Worm (Caenorhabditis elegans) whole organism, L1 larva: ENCODE data around the gene twnk-1.
A peak's percentile ranks its signal among the peaks of the same experiment; 100 is the strongest.

Experiments
- C04F5.9 ChIP-seq: sonication (generic microtip); optimal IDR thresholded peaks from 2 replicates; lab custom pipeline; 2016; ENCODE audit warnings: missing genetic modification characterization, missing compliant biosample characterization
- C16A3.4 ChIP-seq: fragments of 150-350 bp; optimal IDR thresholded peaks from 2 replicates; lab custom pipeline; 2014; ENCODE audit warnings: missing biosample characterization, missing genetic modification characterization
- C34B4.2 ChIP-seq: sonication (generic microtip); optimal IDR thresholded peaks from 2 replicates; lab custom pipeline; 2017; ENCODE audit warnings: mild to moderate bottlenecking, missing genetic modification characterization, missing compliant biosample characterization
- Y116A8C.19 ChIP-seq: sonication (generic microtip); optimal IDR thresholded peaks from 2 replicates; lab custom pipeline; 2016; ENCODE audit warnings: missing compliant biosample characterization, missing genetic modification characterization, borderline replicate concordance
- aha-1 ChIP-seq: fragments of 150-350 bp; optimal IDR thresholded peaks from 2 replicates; lab custom pipeline; 2014; ENCODE audit warnings: missing biosample characterization, missing genetic modification characterization
- ama-1 ChIP-seq: fragments of 150-350 bp; optimal IDR thresholded peaks from 2 replicates; lab custom pipeline; 2014
- blmp-1 ChIP-seq: fragments of 150-350 bp; optimal IDR thresholded peaks from 2 replicates; lab custom pipeline; 2014; ENCODE audit warnings: missing biosample characterization, missing genetic modification characterization
- ceh-63 ChIP-seq: fragments of 200-800 bp; sonication (Bioruptor generic); optimal IDR thresholded peaks from 2 replicates; lab custom pipeline; 2018; ENCODE audit warnings: mild to moderate bottlenecking, missing genetic modification characterization, missing compliant biosample characterization
- ceh-82 ChIP-seq, 3 experiments: fragments of 150-350 bp in 1 of 3; sonication (generic microtip) in 2 of 3; optimal IDR thresholded peaks; 2 replicates each; lab custom pipeline; 2014 to 2017; ENCODE audit warnings: missing biosample characterization in 3 of 3, missing genetic modification characterization in 3 of 3
- ceh-88 ChIP-seq: fragments of 200-800 bp; sonication (Bioruptor generic); IDR thresholded peaks from 2 replicates; pipeline ENCODE4 v1.3.6; 2022; ENCODE audit warnings: missing genetic modification characterization, missing compliant biosample characterization
- dpl-1 ChIP-seq, 3 experiments: fragments of 150-350 bp in 2 of 3; sonication (generic microtip) in 1 of 3; optimal IDR thresholded peaks; 2 replicates each; lab custom pipeline; 2014 to 2017; ENCODE audit warnings: missing biosample characterization in 3 of 3, missing genetic modification characterization in 3 of 3, missing genetic modification reagents in 3 of 3
- egl-13 ChIP-seq: sonication (generic microtip); optimal IDR thresholded peaks from 2 replicates; lab custom pipeline; 2016; ENCODE audit warnings: missing genotype, missing genetic modification reagents, missing genetic modification characterization, missing compliant biosample characterization
- egl-27 ChIP-seq, 2 experiments: fragments of 150-350 bp in 1 of 2; sonication (generic microtip); optimal IDR thresholded peaks; 3 replicates each; lab custom pipeline; 2017 to 2018; ENCODE audit warnings: missing biosample characterization in 2 of 2, missing genetic modification characterization in 2 of 2, missing genetic modification reagents in 2 of 2
- ets-5 ChIP-seq: fragments of 200-800 bp; sonication (Bioruptor generic); IDR thresholded peaks from 2 replicates; pipeline ENCODE4 v1.3.6; 2022; ENCODE audit warnings: missing genetic modification characterization, missing compliant biosample characterization
- fkh-8 ChIP-seq: sonication (generic microtip); optimal IDR thresholded peaks from 2 replicates; lab custom pipeline; 2016; ENCODE audit warnings: mild to moderate bottlenecking, missing genetic modification characterization, missing compliant biosample characterization
- fos-1 ChIP-seq: fragments of 150-350 bp; optimal IDR thresholded peaks from 2 replicates; lab custom pipeline; 2014; ENCODE audit warnings: missing biosample characterization, missing genetic modification characterization
- grh-1 ChIP-seq: fragments of 200-800 bp; sonication (Bioruptor generic); IDR thresholded peaks from 2 replicates; pipeline ENCODE4 v1.3.6; 2022; ENCODE audit warnings: missing genetic modification reagents, missing genetic modification characterization, missing compliant biosample characterization
- hpl-2 ChIP-seq: fragments of 150-350 bp; optimal IDR thresholded peaks from 2 replicates; lab custom pipeline; 2014; ENCODE audit warnings: missing biosample characterization, missing genetic modification reagents, missing genetic modification characterization
- isw-1 ChIP-seq: fragments of 200-800 bp; sonication (Bioruptor generic); IDR thresholded peaks from 2 replicates; pipeline ENCODE4 v1.3.6; 2022; ENCODE audit warnings: missing genetic modification characterization, missing compliant biosample characterization
- lin-15B ChIP-seq: fragments of 150-350 bp; sonication (generic microtip); optimal IDR thresholded peaks from 3 replicates; lab custom pipeline; 2014; ENCODE audit warnings: missing biosample characterization, missing genetic modification characterization
- lin-39 ChIP-seq: fragments of 150-350 bp; optimal IDR thresholded peaks from 2 replicates; lab custom pipeline; 2014; ENCODE audit warnings: missing biosample characterization, missing genetic modification reagents, missing genetic modification characterization
- lir-3 ChIP-seq: sonication (generic microtip); optimal IDR thresholded peaks from 2 replicates; lab custom pipeline; 2016; ENCODE audit warnings: mild to moderate bottlenecking, missing genetic modification characterization, moderate library complexity, missing compliant biosample characterization; ENCODE audit not compliant: poor library complexity
- mab-9 ChIP-seq: fragments of 200-800 bp; sonication (Bioruptor generic); IDR thresholded peaks from 2 replicates; pipeline ENCODE4 v1.3.6; 2022; ENCODE audit warnings: missing genetic modification reagents, missing genetic modification characterization, missing compliant biosample characterization
- mdl-1 ChIP-seq, 2 experiments: fragments of 150-350 bp; optimal IDR thresholded peaks; 2 replicates each; lab custom pipeline; 2014 to 2017; ENCODE audit warnings: missing biosample characterization in 2 of 2, missing genetic modification characterization in 2 of 2, inconsistent platforms in 1 of 2
- mef-2 ChIP-seq: fragments of 150-350 bp; optimal IDR thresholded peaks from 2 replicates; lab custom pipeline; 2014; ENCODE audit warnings: missing biosample characterization, missing genetic modification characterization
- mep-1 ChIP-seq: fragments of 150-350 bp; optimal IDR thresholded peaks from 2 replicates; lab custom pipeline; 2014; ENCODE audit warnings: missing biosample characterization, missing genetic modification characterization
- nhr-11 ChIP-seq: fragments of 150-350 bp; optimal IDR thresholded peaks from 2 replicates; lab custom pipeline; 2014; ENCODE audit warnings: missing biosample characterization, missing genetic modification characterization
- nhr-20 ChIP-seq: sonication (generic microtip); optimal IDR thresholded peaks from 2 replicates; lab custom pipeline; 2016; ENCODE audit warnings: mild to moderate bottlenecking, missing genetic modification characterization, missing compliant biosample characterization
- nhr-28 ChIP-seq: fragments of 150-350 bp; optimal IDR thresholded peaks from 2 replicates; lab custom pipeline; 2014; ENCODE audit warnings: missing biosample characterization, missing genetic modification characterization
- nhr-47 ChIP-seq: sonication (generic microtip); optimal IDR thresholded peaks from 2 replicates; lab custom pipeline; 2016; ENCODE audit warnings: mild to moderate bottlenecking, missing genetic modification characterization, moderate library complexity, missing compliant biosample characterization
- nhr-71 ChIP-seq: sonication (generic microtip); optimal IDR thresholded peaks from 2 replicates; lab custom pipeline; 2016; ENCODE audit warnings: mild to moderate bottlenecking, missing genetic modification characterization, moderate library complexity, missing compliant biosample characterization
- nhr-84 ChIP-seq: sonication (generic microtip); optimal IDR thresholded peaks from 2 replicates; lab custom pipeline; 2017; ENCODE audit warnings: missing biosample characterization, missing genetic modification characterization
- nhr-90 ChIP-seq: sonication (generic microtip); optimal IDR thresholded peaks from 2 replicates; lab custom pipeline; 2016; ENCODE audit warnings: mild to moderate bottlenecking, missing genetic modification characterization, missing compliant biosample characterization; ENCODE audit not compliant: poor library complexity
- pax-3 ChIP-seq: fragments of 200-800 bp; sonication (Bioruptor generic); optimal IDR thresholded peaks from 2 replicates; lab custom pipeline; 2018; ENCODE audit warnings: mild to moderate bottlenecking, missing genetic modification characterization, moderate library complexity, missing compliant biosample characterization
- pqm-1 ChIP-seq: sonication (generic microtip); optimal IDR thresholded peaks from 3 replicates; lab custom pipeline; 2017; ENCODE audit warnings: missing biosample characterization, missing genetic modification characterization
- rnt-1 ChIP-seq: sonication (generic microtip); optimal IDR thresholded peaks from 2 replicates; lab custom pipeline; 2016; ENCODE audit warnings: mild to moderate bottlenecking, missing genetic modification characterization, moderate library complexity, missing compliant biosample characterization
- skn-1 ChIP-seq: fragments of 150-350 bp; optimal IDR thresholded peaks from 2 replicates; lab custom pipeline; 2014; ENCODE audit warnings: missing biosample characterization, missing genetic modification characterization
- snpc-4 ChIP-seq: fragments of 150-350 bp; optimal IDR thresholded peaks from 2 replicates; lab custom pipeline; 2014; ENCODE audit warnings: missing biosample characterization, missing genetic modification characterization
- tbx-2 ChIP-seq: sonication (generic microtip); optimal IDR thresholded peaks from 2 replicates; lab custom pipeline; 2016; ENCODE audit warnings: missing genetic modification characterization, missing compliant biosample characterization
- tlp-1 ChIP-seq: fragments of 150-350 bp; optimal IDR thresholded peaks from 2 replicates; lab custom pipeline; 2014; ENCODE audit warnings: missing biosample characterization, missing genetic modification characterization
- unc-130 ChIP-seq: fragments of 150-350 bp; optimal IDR thresholded peaks from 2 replicates; lab custom pipeline; 2017; ENCODE audit warnings: missing biosample characterization, missing genetic modification characterization, inconsistent platforms
- unc-62 ChIP-seq: fragments of 150-350 bp; optimal IDR thresholded peaks from 2 replicates; lab custom pipeline; 2014; ENCODE audit warnings: missing biosample characterization, missing genetic modification reagents, missing genetic modification characterization
- unc-98 ChIP-seq: fragments of 200-800 bp; sonication (Bioruptor generic); IDR thresholded peaks from 2 replicates; pipeline ENCODE4 v1.3.6; 2022; ENCODE audit warnings: missing genetic modification characterization, missing compliant biosample characterization
- zag-1 ChIP-seq: fragments of 150-350 bp; optimal IDR thresholded peaks from 2 replicates; lab custom pipeline; 2014; ENCODE audit warnings: missing biosample characterization, missing genetic modification characterization
- ztf-11 ChIP-seq, 2 experiments: sonication (generic microtip); optimal IDR thresholded peaks; 2 replicates each; lab custom pipeline; 2016 to 2017; ENCODE audit warnings: missing genetic modification characterization in 2 of 2, missing biosample characterization in 1 of 2, missing compliant biosample characterization in 1 of 2
- ztf-4 ChIP-seq: fragments of 150-350 bp; optimal IDR thresholded peaks from 2 replicates; lab custom pipeline; 2014; ENCODE audit warnings: missing biosample characterization, missing genetic modification characterization

twnk-1 gene

DNA sequence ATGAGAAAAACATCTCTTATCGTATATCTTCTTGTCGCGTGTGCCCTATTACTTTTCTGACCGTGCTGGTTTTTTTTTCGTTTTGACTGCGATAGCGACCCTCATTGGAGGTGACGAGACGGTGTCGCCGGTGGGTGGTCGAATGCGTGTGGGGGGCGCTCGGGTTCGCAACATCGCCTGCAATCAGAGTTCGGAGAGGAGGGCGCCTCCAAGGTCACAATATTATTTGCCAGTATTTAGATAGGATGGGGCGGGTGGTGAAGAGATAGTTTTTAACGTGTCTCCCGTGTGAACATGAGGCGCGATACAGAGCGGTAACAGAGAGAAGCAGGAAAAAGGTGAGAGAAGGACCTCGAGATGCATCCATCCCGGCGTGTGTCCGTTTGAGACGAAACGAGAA lies 29.9 kb downstream of the twnk-1 start (continued):
- no peak for TF ChIP-seq nhr-84
- peak in 1 of 3 experiments; percentile 19 for TF ChIP-seq ceh-82 (tag; optimal IDR thresholded peaks at IDR 0.05; lab: Kevin White, UChicago)
- TF ChIP-seq nhr-47 (tag; lab: Kevin White, UChicago) = peak; percentile 8
- TF ChIP-seq lin-15B = no peak
- peak; percentile 37 for TF ChIP-seq blmp-1 (tag; lab: Kevin White, UChicago)
- no peak for TF ChIP-seq fkh-8 (tag; lab: Kevin White, UChicago)
- TF ChIP-seq unc-130 (tag; lab: Kevin White, UChicago) = peak; percentile 26
- peak; percentile 30; the same call in 1 of the 2 replicates for TF ChIP-seq grh-1 (GFP tag; lab: Robert Waterston, UW)
- TF ChIP-seq unc-62 (GFP tag; lab: Kevin White, UChicago) = no peak
- TF ChIP-seq C16A3.4 = no peak
- no peak for TF ChIP-seq mef-2 (tag; lab: Kevin White, UChicago)
- TF ChIP-seq C34B4.2 (tag; lab: Kevin White, UChicago) = no peak
- TF ChIP-seq snpc-4 (tag; lab: Kevin White, UChicago) = no peak
- no peak for TF ChIP-seq egl-27 (tag; optimal IDR thresholded peaks at IDR 0.05; lab: Kevin White, UChicago)
- TF ChIP-seq nhr-90 (tag; lab: Kevin White, UChicago) = peak; percentile 55
- TF ChIP-seq nhr-20 = peak; percentile 53
- no peak for TF ChIP-seq ets-5
- peak; percentile 57 for TF ChIP-seq nhr-71 (tag; lab: Kevin White, UChicago)
- TF ChIP-seq ceh-88 (GFP tag; lab: Robert Waterston, UW) = no peak
- TF ChIP-seq fos-1 (tag; lab: Kevin White, UChicago) = no peak
- TF ChIP-seq rnt-1 = no peak

DNA sequence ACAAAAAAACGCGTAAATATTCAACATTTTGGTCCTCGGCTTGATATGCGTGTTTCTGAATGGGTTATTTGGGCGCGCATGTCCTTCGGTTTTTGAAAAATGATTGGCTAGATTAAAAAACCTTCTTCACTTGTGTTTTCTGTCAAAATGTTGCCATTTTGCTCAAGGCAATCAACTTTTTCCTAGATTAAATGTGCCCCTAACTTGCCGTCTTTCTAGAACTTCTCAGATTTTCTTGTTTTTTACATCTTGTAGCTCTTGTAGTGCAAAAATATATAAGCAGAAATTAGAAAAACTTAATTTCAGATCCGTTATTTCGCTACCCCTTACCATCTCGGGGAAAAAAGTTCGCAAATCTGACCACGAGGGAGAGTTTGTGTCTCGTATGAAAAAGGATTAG lies 30.8 kb downstream of the twnk-1 start, which contains the start of gene hbl-1:
TSS of gene hbl-1 (plus strand) at position 301 of the 400 bp plus-strand sequence.
- no peak for TF ChIP-seq tbx-2
- no peak for TF ChIP-seq grh-1 (GFP tag; lab: Robert Waterston, UW)
- TF ChIP-seq snpc-4 (tag; lab: Kevin White, UChicago) = no peak
- no peak for TF ChIP-seq lir-3 (tag; lab: Kevin White, UChicago)
- no peak for TF ChIP-seq hpl-2
- TF ChIP-seq nhr-11 (tag; lab: Kevin White, UChicago) = no peak
- TF ChIP-seq egl-13 (tag; lab: Kevin White, UChicago) = no peak
- TF ChIP-seq mep-1 (tag; lab: Kevin White, UChicago) = no peak
- no peak for TF ChIP-seq pax-3 (tag; lab: Kevin White, UChicago)
- TF ChIP-seq mdl-1 (tag; optimal IDR thresholded peaks at IDR 0.05; lab: Kevin White, UChicago) = no peak
- no peak for TF ChIP-seq isw-1 (GFP tag; lab: Robert Waterston, UW)
- no peak for TF ChIP-seq C04F5.9 (tag; lab: Kevin White, UChicago)
- TF ChIP-seq ama-1 = no peak
- no peak for TF ChIP-seq ztf-4 (tag; lab: Kevin White, UChicago)
- no peak for TF ChIP-seq ztf-11 (tag; optimal IDR thresholded peaks at IDR 0.05; lab: Kevin White, UChicago)
- no peak for TF ChIP-seq zag-1 (tag; lab: Kevin White, UChicago)
- TF ChIP-seq nhr-28 = no peak
- TF ChIP-seq C16A3.4 = no peak
- no peak for TF ChIP-seq unc-98 (GFP tag; lab: Robert Waterston, UW)
- no peak for TF ChIP-seq dpl-1 (GFP tag; optimal IDR thresholded peaks at IDR 0.05; lab: Kevin White, UChicago)
- TF ChIP-seq, all 84 proteins: peak for 0

DNA sequence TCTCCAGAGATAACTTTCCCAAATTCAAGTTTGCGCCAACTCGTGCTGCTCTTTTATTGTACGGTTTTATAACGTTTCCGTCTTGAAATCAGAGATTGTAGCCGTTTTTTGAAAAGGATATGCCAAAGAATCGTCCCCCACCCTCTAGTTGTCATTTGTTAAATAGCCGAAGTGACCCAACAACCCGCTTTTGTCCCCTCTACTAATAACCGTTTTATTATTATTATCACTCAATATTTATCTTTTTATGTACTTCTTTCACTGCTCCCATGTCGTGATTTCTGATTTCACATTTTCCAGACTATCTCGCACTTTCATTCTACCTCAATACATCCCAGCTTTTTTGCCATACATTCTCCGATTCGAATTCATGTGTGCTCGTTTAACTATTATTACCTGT lies 36.0 kb downstream of the twnk-1 start:
- TF ChIP-seq Y116A8C.19 (tag; lab: Kevin White, UChicago) = no peak
- no peak for TF ChIP-seq pqm-1 (tag; lab: Kevin White, UChicago)
- TF ChIP-seq ceh-63 (GFP tag; lab: Kevin White, UChicago) = no peak
- TF ChIP-seq tbx-2 = no peak
- TF ChIP-seq nhr-90 (tag; lab: Kevin White, UChicago) = no peak
- no peak for TF ChIP-seq tlp-1
- TF ChIP-seq lin-39 (tag; lab: Kevin White, UChicago) = no peak
- no peak for TF ChIP-seq mab-9
- no peak for TF ChIP-seq egl-13 (tag; lab: Kevin White, UChicago)
- no peak for TF ChIP-seq lir-3 (tag; lab: Kevin White, UChicago)
- TF ChIP-seq aha-1 (tag; lab: Kevin White, UChicago) = no peak
- no peak for TF ChIP-seq skn-1 (tag; lab: Kevin White, UChicago)
